Worm (Caenorhabditis elegans): ENCODE results near the gene tph-1.

Gene tph-1

DNA sequence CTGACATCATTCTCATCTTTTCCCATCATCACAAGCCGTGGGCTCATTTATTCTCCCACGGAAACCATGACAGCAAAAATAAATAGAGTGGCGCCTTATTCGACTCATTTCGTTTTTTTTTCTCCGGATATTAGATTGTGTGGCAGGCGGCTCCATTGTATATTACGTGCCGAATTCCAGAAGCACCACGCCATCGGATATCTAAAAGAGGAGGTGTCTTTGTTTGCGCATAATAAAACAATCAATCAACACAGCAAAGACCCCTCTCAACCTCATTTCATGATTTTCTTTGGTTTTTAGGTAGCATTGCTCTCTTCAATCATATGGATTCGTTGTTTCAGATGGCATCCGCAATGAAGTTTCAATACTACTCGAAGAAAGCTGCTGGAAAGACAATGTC lies at the start of gene tph-1:
TSS of gene tph-1 (plus strand) at position 301 of the 400 bp plus-strand sequence.
- no peak for TF ChIP-seq egl-27 (tag; optimal IDR thresholded peaks at IDR 0.05)
- TF ChIP-seq cey-2 (tag; optimal IDR thresholded peaks at IDR 0.05; ENCODE audit: borderline replicate concordance, insufficient read depth): no peak
- no peak for TF ChIP-seq ceh-62 (tag; optimal IDR thresholded peaks at IDR 0.05)
- no peak for TF ChIP-seq hif-1 (tag; optimal IDR thresholded peaks at IDR 0.05)
- no peak for TF ChIP-seq Y48G9A.11 (GFP tag; IDR thresholded peaks at IDR 0.05)
- no peak for TF ChIP-seq dpl-1 (GFP tag; optimal IDR thresholded peaks at IDR 0.05)
- no peak for TF ChIP-seq ceh-28 (tag; optimal IDR thresholded peaks at IDR 0.05)

DNA sequence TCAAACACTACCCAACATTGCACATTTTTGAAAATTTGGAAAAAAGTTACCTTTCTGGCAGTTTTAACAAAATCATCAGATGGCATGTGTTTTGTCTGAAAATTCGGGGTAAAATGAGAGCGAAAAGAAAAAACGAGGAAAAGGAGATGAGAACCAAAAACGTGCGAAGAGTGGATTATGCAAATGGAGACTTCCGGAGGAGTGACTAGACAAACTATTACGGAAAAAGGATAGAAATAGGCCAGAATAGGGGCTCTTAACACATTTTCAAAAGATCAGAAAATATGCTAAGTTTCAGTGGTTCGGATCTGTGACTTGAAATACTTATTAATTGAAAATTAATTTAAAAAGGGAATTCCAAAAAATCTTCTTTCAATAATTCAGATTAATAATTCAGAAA lies 49.7 kb upstream of the tph-1 start, which contains the start of gene srab-14:
TSS of gene srab-14 (minus strand) at position 101 of the 400 bp plus-strand sequence.
- no peak for TF ChIP-seq Y5F2A.4 (GFP tag; optimal IDR thresholded peaks at IDR 0.05)
- no peak for TF ChIP-seq Y75B8A.6 (GFP tag; IDR thresholded peaks at IDR 0.05)
- TF ChIP-seq mxl-3 (GFP tag; optimal IDR thresholded peaks at IDR 0.05): no peak
- no peak for TF ChIP-seq aha-1 (tag)
- no peak for TF ChIP-seq aly-2 (tag; optimal IDR thresholded peaks at IDR 0.05)
- TF ChIP-seq dpl-1 (GFP tag; optimal IDR thresholded peaks at IDR 0.05): no peak
- no peak for TF ChIP-seq nhr-77 (tag; optimal IDR thresholded peaks at IDR 0.05)

- TF ChIP-seq mxl-3 (GFP tag; optimal IDR thresholded peaks at IDR 0.05) (no peak), F44E2.7 (GFP tag; IDR thresholded peaks at IDR 0.05) (no peak), ZK546.5 (tag; optimal IDR thresholded peaks at IDR 0.05) (no peak), dmd-8 (GFP tag; IDR thresholded peaks at IDR 0.05) (no peak), Y5F2A.4 (GFP tag; optimal IDR thresholded peaks at IDR 0.05) (no peak), T20F7.1 (GFP tag; optimal IDR thresholded peaks at IDR 0.05) (no peak), fos-1 (tag; optimal IDR thresholded peaks at IDR 0.05) (no peak), nhr-10 (tag; optimal IDR thresholded peaks at IDR 0.05) (no peak), aha-1 (tag) (no peak), madf-5 (GFP tag; IDR thresholded peaks at IDR 0.05) (no peak), hmg-1.1 (GFP tag; IDR thresholded peaks at IDR 0.05) (no peak), hif-1 (tag; optimal IDR thresholded peaks at IDR 0.05) (no peak), daf-16 (GFP tag; optimal IDR thresholded peaks at IDR 0.05) (no peak), daf-16 (tag; optimal IDR thresholded peaks at IDR 0.05) (no peak), lin-38 (GFP tag; IDR thresholded peaks at IDR 0.05) (no peak), dve-1 (tag; optimal IDR thresholded peaks at IDR 0.05; ENCODE audit: insufficient read depth) (no peak), lin-13 (GFP tag; optimal IDR thresholded peaks at IDR 0.05) (no peak), dpl-1 (GFP tag; optimal IDR thresholded peaks at IDR 0.05) (no peak), arid-1 (GFP tag; conservative IDR thresholded peaks at IDR 0.05) (no peak)
These were observed 44.1 kb upstream of the tph-1 start, which contains the start of gene C28F5.1 for ce11 chrII:7505005-7505404. Gene C28F5.1 (plus strand): TSS chrII:7505305.

- no peak for TF ChIP-seq unc-39 (tag; optimal IDR thresholded peaks at IDR 0.05)
- no peak for TF ChIP-seq madf-5 (GFP tag; IDR thresholded peaks at IDR 0.05)
- no peak for TF ChIP-seq arid-1 (GFP tag; conservative IDR thresholded peaks at IDR 0.05)
- TF ChIP-seq Y48G9A.11 (GFP tag; IDR thresholded peaks at IDR 0.05): no peak
- no peak for TF ChIP-seq aly-2 (tag; optimal IDR thresholded peaks at IDR 0.05)
- no peak for TF ChIP-seq dve-1 (tag; optimal IDR thresholded peaks at IDR 0.05; ENCODE audit: insufficient read depth)
- no peak for TF ChIP-seq mes-2 (tag; optimal IDR thresholded peaks at IDR 0.05; ENCODE audit: poor library complexity, severe bottlenecking)
These were observed 29.9 kb upstream of the tph-1 start, which contains the start of gene glb-9 for ce11 chrII:7519221-7519620. Gene glb-9 (minus strand): TSS chrII:7519321.

DNA sequence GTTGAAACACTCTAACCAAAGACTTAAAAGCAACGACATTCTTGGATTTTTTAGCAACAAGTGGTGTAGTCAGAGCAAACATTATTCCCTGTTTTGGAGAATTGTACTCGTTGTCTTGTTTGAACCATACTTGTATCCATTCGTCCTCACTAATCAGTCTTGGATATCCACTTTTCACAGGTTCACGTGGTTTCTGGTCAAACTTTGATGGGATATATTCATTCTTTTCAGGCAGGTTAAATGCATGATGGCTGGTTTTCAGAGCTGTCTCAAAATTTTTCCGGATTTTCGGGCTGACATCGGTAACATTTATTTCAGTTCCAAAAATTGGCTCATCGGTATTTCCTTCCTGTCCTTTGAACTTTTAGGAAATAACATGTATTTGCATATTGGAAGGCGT lies 27.7 kb upstream of the tph-1 start:
- TF ChIP-seq unc-62 (GFP tag; optimal IDR thresholded peaks at IDR 0.05 in 1 of 2) (peak in 1 of 2 experiments; percentile 95), unc-62 (tag; optimal IDR thresholded peaks at IDR 0.05) (no peak), aly-2 (tag; optimal IDR thresholded peaks at IDR 0.05) (no peak), lir-3 (tag; optimal IDR thresholded peaks at IDR 0.05) (no peak), mep-1 (tag; optimal IDR thresholded peaks at IDR 0.05) (no peak), nhr-48 (tag; optimal IDR thresholded peaks at IDR 0.05) (no peak), nhr-28 (tag; optimal IDR thresholded peaks at IDR 0.05) (no peak)

All from whole organism, L4 larva.